Worm (Caenorhabditis elegans) whole organism, L4/young adult: ENCODE measurements around the gene irld-22.

Source experiments
- W03F9.2 ChIP-seq: fragments of 150-350 bp; optimal IDR thresholded peaks from 2 replicates; lab custom pipeline; 2014; ENCODE audit warnings: missing biosample characterization, missing genetic modification characterization
- him-1 ChIP-seq: sonication (generic microtip); optimal IDR thresholded peaks from 2 replicates; lab custom pipeline; 2016; ENCODE audit warnings: missing genotype, missing genetic modification reagents, missing genetic modification characterization, missing compliant biosample characterization

DNA sequence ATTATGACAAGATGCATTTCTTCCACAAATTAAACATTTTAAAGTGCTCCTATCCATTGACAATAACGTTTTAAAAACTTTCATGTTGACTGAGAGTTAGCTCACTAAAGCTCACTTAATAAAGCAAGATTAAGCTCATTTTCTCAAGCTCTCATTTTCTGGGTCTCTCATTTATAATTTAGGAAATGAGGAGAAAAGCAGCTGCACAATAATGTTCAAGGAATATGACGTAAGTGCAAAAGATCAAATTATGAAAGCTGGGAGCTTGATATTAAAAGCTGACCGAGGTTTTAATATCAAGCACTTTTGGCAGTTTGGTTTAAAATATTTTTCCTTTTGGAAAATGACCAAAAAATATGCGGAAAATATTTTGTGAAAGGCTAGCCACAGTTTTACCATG is 42.2 kb downstream of the irld-22 start, which contains the start of gene nhr-188:
- TF ChIP-seq him-1 (no peak), W03F9.2 (tag; lab: Kevin White, UChicago) (no peak)
